Fruit fly (Drosophila melanogaster): ENCODE measurements around the gene ChAT.

The ChAT gene

DNA sequence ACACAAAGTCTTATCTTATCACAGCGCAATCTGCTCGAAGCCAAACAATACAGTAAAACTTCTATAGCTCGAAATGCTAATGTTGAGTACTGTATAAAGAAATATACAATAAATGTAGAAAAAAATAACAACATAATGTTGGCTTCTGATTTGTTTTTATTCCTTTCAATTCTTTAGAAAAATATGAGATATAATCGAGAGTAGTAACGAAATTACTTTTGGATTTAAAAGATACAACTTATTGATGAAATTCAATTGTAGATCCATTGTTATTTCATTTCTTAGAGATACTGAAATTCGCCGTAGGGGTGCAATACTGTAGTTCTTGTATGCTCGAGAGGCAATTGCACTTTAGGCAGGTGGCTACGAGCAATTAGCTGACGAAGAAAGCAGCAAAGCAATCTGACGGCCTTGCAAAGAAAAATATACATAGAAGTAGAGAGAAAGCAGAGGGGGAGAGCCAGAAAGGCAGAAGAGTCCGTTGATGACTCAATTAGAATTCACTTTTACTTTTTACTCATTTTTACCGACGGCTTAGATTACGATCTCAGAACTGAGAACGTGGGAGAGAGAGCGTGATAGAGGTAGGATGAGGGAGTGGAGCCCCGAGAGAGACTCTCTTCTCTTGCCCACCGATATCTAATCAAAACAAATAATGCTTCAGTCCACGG, 34.7 kb upstream of the ChAT start (continued):
- TF ChIP-seq CG18619 (GFP tag; optimal IDR thresholded peaks at IDR 0.05) (no peak), CG18476 (GFP tag; optimal IDR thresholded peaks at IDR 0.05) (no peak), CG12219 (GFP tag; optimal IDR thresholded peaks at IDR 0.05) (no peak), NfI (GFP tag; optimal IDR thresholded peaks at IDR 0.05) (peak; percentile 14), sisA (GFP tag; IDR thresholded peaks at IDR 0.05) (peak; percentile 50), Adf1 (GFP tag; IDR thresholded peaks at IDR 0.05) (no peak), cg (GFP tag; optimal IDR thresholded peaks at IDR 0.05) (no peak), CG8478 (optimal IDR thresholded peaks at IDR 0.05) (no peak), lab (GFP tag; optimal IDR thresholded peaks at IDR 0.05) (no peak), CG43689 (GFP tag; IDR thresholded peaks at IDR 0.05) (no peak), jumu (GFP tag; optimal IDR thresholded peaks at IDR 0.05) (peak; percentile 34), CG11696 (GFP tag; IDR thresholded peaks at IDR 0.05) (no peak), slp2 (GFP tag; optimal IDR thresholded peaks at IDR 0.05) (peak; percentile 27), tx (GFP tag; optimal IDR thresholded peaks at IDR 0.05) (no peak), CG10209 (GFP tag; optimal IDR thresholded peaks at IDR 0.05) (peak; percentile 2), CG9609 (GFP tag; optimal IDR thresholded peaks at IDR 0.05) (no peak), CG12659 (GFP tag; optimal IDR thresholded peaks at IDR 0.05) (no peak), CG13894 (tag; optimal IDR thresholded peaks at IDR 0.05) (no peak), Side (GFP tag; optimal IDR thresholded peaks at IDR 0.05) (no peak), dimm (GFP tag; IDR thresholded peaks at IDR 0.05) (no peak), Tbp (GFP tag; optimal IDR thresholded peaks at IDR 0.05) (no peak), CG4707 (GFP tag; optimal IDR thresholded peaks at IDR 0.05) (no peak), al (GFP tag; IDR thresholded peaks at IDR 0.05) (no peak), ap (GFP tag; IDR thresholded peaks at IDR 0.05) (no peak), knrl (GFP tag; IDR thresholded peaks at IDR 0.05; ENCODE audit: partially characterized antibody) (no peak), prd (optimal IDR thresholded peaks at IDR 0.05) (no peak), prd (GFP tag; IDR thresholded peaks at IDR 0.05) (peak; percentile 51), CG1792 (GFP tag; optimal IDR thresholded peaks at IDR 0.05) (no peak), CG10979 (tag; optimal IDR thresholded peaks at IDR 0.05) (peak; percentile 34), Oli (tag; optimal IDR thresholded peaks at IDR 0.05) (peak; percentile 63), Med (GFP tag) (peak; percentile 85), CG13296 (GFP tag; optimal IDR thresholded peaks at IDR 0.05) (peak; percentile 64), CG10959 (GFP tag; IDR thresholded peaks at IDR 0.05) (no peak), pros (GFP tag; optimal IDR thresholded peaks at IDR 0.05) (peak; percentile 24), Hsf (GFP tag; optimal IDR thresholded peaks at IDR 0.05) (peak; percentile 35), Ets65A (GFP tag) (peak; percentile 88), cato (GFP tag; optimal IDR thresholded peaks at IDR 0.05; ENCODE audit: borderline replicate concordance) (no peak), D19B (GFP tag; optimal IDR thresholded peaks at IDR 0.05) (no peak), unpg (GFP tag; optimal IDR thresholded peaks at IDR 0.05) (peak; percentile 70), Atf-2 (GFP tag; optimal IDR thresholded peaks at IDR 0.05) (no peak), Mrtf (GFP tag; IDR thresholded peaks at IDR 0.05) (no peak), CG18764 (GFP tag; optimal IDR thresholded peaks at IDR 0.05) (no peak), en (GFP tag; optimal IDR thresholded peaks at IDR 0.05) (no peak), YL-1 (GFP tag; optimal IDR thresholded peaks at IDR 0.05) (no peak), gem (tag; optimal IDR thresholded peaks at IDR 0.05) (peak; percentile 84), Hmr (GFP tag; optimal IDR thresholded peaks at IDR 0.05) (peak; percentile 59), pum (GFP tag; optimal IDR thresholded peaks at IDR 0.05) (peak; percentile 43), CG10274 (GFP tag; optimal IDR thresholded peaks at IDR 0.05) (no peak), phol (tag; optimal IDR thresholded peaks at IDR 0.05) (peak; percentile 76), Vsx1 (GFP tag; optimal IDR thresholded peaks at IDR 0.05) (peak; percentile 63), gro (GFP tag; optimal IDR thresholded peaks at IDR 0.05) (no peak)

Measured in whole organism, embryonic.